Fruit fly (Drosophila melanogaster) whole organism, embryonic: Measurements from ENCODE around the gene Rrp45.

Source experiments
- Awh ChIP-seq: fragments of 200-800 bp; sonication (Bioruptor generic); IDR thresholded peaks from 2 replicates; pipeline ENCODE4, ENCODE4 v1.3.6; 2022; ENCODE audit warnings: missing biosample characterization, missing genetic modification characterization
- B-H1 ChIP-seq: fragments of 200-800 bp; sonication (Bioruptor generic); IDR thresholded peaks from 3 replicates; pipeline ENCODE4 v1.3.6; 2022; ENCODE audit warnings: missing biosample characterization, missing genetic modification characterization
- Bdp1 ChIP-seq: fragments of 200-800 bp; sonication (Bioruptor generic); optimal IDR thresholded peaks from 3 replicates; lab custom pipeline; 2016; ENCODE audit warnings: missing biosample characterization, missing genetic modification characterization
- CG10462 ChIP-seq: fragments of 200-800 bp; sonication (Bioruptor generic); optimal IDR thresholded peaks from 2 replicates; lab custom pipeline; 2016; ENCODE audit warnings: missing biosample characterization, missing genetic modification characterization
- CG1647 ChIP-seq: fragments of 200-800 bp; sonication (Bioruptor generic); optimal IDR thresholded peaks from 3 replicates; lab custom pipeline; 2016; ENCODE audit warnings: missing biosample characterization, missing genetic modification characterization
- CG16815 ChIP-seq: fragments of 200-800 bp; sonication (Bioruptor generic); optimal IDR thresholded peaks from 3 replicates; lab custom pipeline; 2017; ENCODE audit warnings: missing biosample characterization, mild to moderate bottlenecking, missing genetic modification characterization
- CG17186 ChIP-seq: fragments of 200-800 bp; sonication (Bioruptor generic); optimal IDR thresholded peaks from 3 replicates; lab custom pipeline; 2017; ENCODE audit warnings: missing biosample characterization, missing genetic modification reagents, missing genetic modification characterization
- CG17385 ChIP-seq: fragments of 200-800 bp; sonication (Bioruptor generic); optimal IDR thresholded peaks from 3 replicates; lab custom pipeline; 2018; ENCODE audit warnings: missing biosample characterization, mild to moderate bottlenecking, missing genetic modification characterization
- CG17568 ChIP-seq: fragments of 200-800 bp; sonication (Bioruptor generic); optimal IDR thresholded peaks from 2 replicates; lab custom pipeline; 2018; ENCODE audit warnings: missing biosample characterization, mild to moderate bottlenecking, missing genetic modification characterization, moderate library complexity
- CG18011 ChIP-seq: fragments of 200-800 bp; sonication (Bioruptor generic); optimal IDR thresholded peaks from 2 replicates; lab custom pipeline; 2017; ENCODE audit warnings: missing biosample characterization, missing genetic modification characterization, mild to moderate bottlenecking, moderate library complexity, missing genotype
- CG18262 ChIP-seq: fragments of 200-800 bp; optimal IDR thresholded peaks from 3 replicates; lab custom pipeline; 2019; ENCODE audit warnings: missing biosample characterization, mild to moderate bottlenecking, missing genetic modification characterization, moderate library complexity
- CG30403 ChIP-seq: fragments of 200-800 bp; sonication (Bioruptor generic); optimal IDR thresholded peaks from 3 replicates; lab custom pipeline; 2016; ENCODE audit warnings: missing biosample characterization, missing genetic modification characterization
- CG31441 ChIP-seq: fragments of 200-800 bp; sonication (Bioruptor generic); IDR thresholded peaks from 2 replicates; pipeline ENCODE4 v1.3.6; 2022; ENCODE audit warnings: missing biosample characterization, missing genetic modification characterization
- CG4424 ChIP-seq: fragments of 200-800 bp; sonication (Bioruptor generic); optimal IDR thresholded peaks from 3 replicates; lab custom pipeline; 2016; ENCODE audit warnings: missing biosample characterization, missing genetic modification characterization
- CG6272 ChIP-seq: fragments of 200-800 bp; sonication (Bioruptor generic); IDR thresholded peaks from 2 replicates; pipeline ENCODE4 v1.3.6; 2022; ENCODE audit warnings: missing biosample characterization, missing genetic modification characterization
- CG8089 ChIP-seq: fragments of 200-800 bp; sonication (Bioruptor generic); optimal IDR thresholded peaks from 3 replicates; lab custom pipeline; 2016; ENCODE audit warnings: missing biosample characterization, missing genetic modification characterization
- ERR ChIP-seq: fragments of 200-800 bp; sonication (Bioruptor generic); optimal IDR thresholded peaks from 2 replicates; lab custom pipeline; 2016; ENCODE audit warnings: missing biosample characterization, missing genetic modification characterization
- Elba2 ChIP-seq: fragments of 200-800 bp; sonication (Bioruptor generic); optimal IDR thresholded peaks from 3 replicates; lab custom pipeline; 2016; ENCODE audit warnings: missing biosample characterization, missing genetic modification characterization
- GATAe ChIP-seq: fragments of 200-800 bp; sonication (Bioruptor generic); conservative IDR thresholded peaks from 2 replicates; pipeline ENCODE4 v1.3.6; 2022; ENCODE audit warnings: missing biosample characterization, missing genetic modification characterization
- H15 ChIP-seq: fragments of 200-800 bp; sonication (Bioruptor generic); IDR thresholded peaks from 3 replicates; pipeline ENCODE4 v1.3.6; 2022; ENCODE audit warnings: missing biosample characterization, missing genetic modification characterization
- Hand ChIP-seq: fragments of 200-800 bp; sonication (Bioruptor generic); optimal IDR thresholded peaks from 2 replicates; lab custom pipeline; 2017; ENCODE audit warnings: mild to moderate bottlenecking, missing biosample characterization, missing genetic modification reagents, missing genetic modification characterization
- Hr3 ChIP-seq: fragments of 200-800 bp; sonication (Bioruptor generic); optimal IDR thresholded peaks from 3 replicates; lab custom pipeline; 2016; ENCODE audit warnings: missing biosample characterization, missing genetic modification characterization
- Hsf ChIP-seq: fragments of 200-800 bp; sonication (Bioruptor generic); optimal IDR thresholded peaks from 3 replicates; lab custom pipeline; 2016; ENCODE audit warnings: missing biosample characterization, missing genetic modification characterization
- NC2β ChIP-seq: fragments of 200-800 bp; sonication (Bioruptor generic); optimal IDR thresholded peaks from 2 replicates; lab custom pipeline; 2016; ENCODE audit warnings: missing biosample characterization, missing genetic modification characterization
- NFAT ChIP-seq: fragments of 200-800 bp; sonication (Bioruptor generic); IDR thresholded peaks from 2 replicates; pipeline ENCODE4 v1.3.6; 2022; ENCODE audit warnings: missing biosample characterization, missing genetic modification characterization
- NK7.1 ChIP-seq: fragments of 200-800 bp; sonication (Bioruptor generic); optimal IDR thresholded peaks from 3 replicates; lab custom pipeline; 2016; ENCODE audit warnings: missing biosample characterization, missing genetic modification characterization
- Nf-YC ChIP-seq: fragments of 200-800 bp; optimal IDR thresholded peaks from 3 replicates; lab custom pipeline; 2019; ENCODE audit warnings: missing biosample characterization, mild to moderate bottlenecking, missing genetic modification characterization, moderate library complexity
- NfI ChIP-seq: fragments of 200-800 bp; sonication (Bioruptor generic); optimal IDR thresholded peaks from 3 replicates; lab custom pipeline; 2018; ENCODE audit warnings: missing biosample characterization, mild to moderate bottlenecking, missing genetic modification characterization, moderate library complexity
- PHDP ChIP-seq: fragments of 200-800 bp; sonication (Bioruptor generic); optimal IDR thresholded peaks from 3 replicates; lab custom pipeline; 2018; ENCODE audit warnings: missing biosample characterization, mild to moderate bottlenecking, missing genetic modification characterization, moderate library complexity
- Sox100B ChIP-seq: fragments of 200-800 bp; sonication (Bioruptor generic); optimal IDR thresholded peaks from 3 replicates; lab custom pipeline; 2018; ENCODE audit warnings: missing biosample characterization, mild to moderate bottlenecking, missing genetic modification characterization
- bbx ChIP-seq: fragments of 200-800 bp; sonication (Bioruptor generic); IDR thresholded peaks from 2 replicates; pipeline ENCODE4 v1.3.6; 2022; ENCODE audit warnings: missing biosample characterization, missing genetic modification characterization; ENCODE audit not compliant: partially characterized antibody
- disco-r ChIP-seq: fragments of 200-800 bp; sonication (Bioruptor generic); optimal IDR thresholded peaks from 2 replicates; lab custom pipeline; 2016; ENCODE audit warnings: missing biosample characterization, missing genetic modification characterization
- dysf ChIP-seq: fragments of 200-800 bp; sonication (Bioruptor generic); IDR thresholded peaks from 3 replicates; pipeline ENCODE4 v1.3.6; 2022; ENCODE audit warnings: missing biosample characterization, missing genetic modification characterization
- fd102C ChIP-seq: fragments of 200-800 bp; sonication (Bioruptor generic); optimal IDR thresholded peaks from 2 replicates; lab custom pipeline; 2018; ENCODE audit warnings: missing biosample characterization, mild to moderate bottlenecking, missing genetic modification characterization, moderate library complexity
- fd64A ChIP-seq: fragments of 200-800 bp; sonication (Bioruptor generic); optimal IDR thresholded peaks from 3 replicates; lab custom pipeline; 2018; ENCODE audit warnings: missing biosample characterization, mild to moderate bottlenecking, missing genetic modification characterization
- fd96Cb ChIP-seq: fragments of 200-800 bp; sonication (Bioruptor generic); optimal IDR thresholded peaks from 2 replicates; lab custom pipeline; 2018; ENCODE audit warnings: missing biosample characterization, mild to moderate bottlenecking, missing genetic modification characterization, moderate library complexity
- fru ChIP-seq: fragments of >200 bp; optimal IDR thresholded peaks from 2 replicates; lab custom pipeline; 2017
- grau ChIP-seq: fragments of 200-800 bp; optimal IDR thresholded peaks from 3 replicates; lab custom pipeline; 2019; ENCODE audit warnings: missing biosample characterization, mild to moderate bottlenecking, missing genetic modification characterization, moderate library complexity
- hkb ChIP-seq, 2 experiments: fragments of 200-800 bp in 1 of 2; fragments of >200 bp in 1 of 2; sonication (Bioruptor generic) in 1 of 2; IDR thresholded peaks in 1 of 2; optimal IDR thresholded peaks in 1 of 2; 2 replicates each; pipeline versions ENCODE4 v1.3.6 to Lab custom; 2017 to 2022; ENCODE audit warnings: missing biosample characterization in 1 of 2, missing genetic modification characterization in 1 of 2
- hth ChIP-seq: fragments of >200 bp; optimal IDR thresholded peaks from 2 replicates; lab custom pipeline; 2017; ENCODE audit warnings: inconsistent platforms
- ind ChIP-seq: fragments of 200-800 bp; sonication (Bioruptor generic); optimal IDR thresholded peaks from 3 replicates; lab custom pipeline; 2016; ENCODE audit warnings: missing biosample characterization, missing genetic modification characterization
- kay ChIP-seq: fragments of 200-800 bp; sonication (Bioruptor generic); optimal IDR thresholded peaks from 2 replicates; lab custom pipeline; 2016; ENCODE audit warnings: missing biosample characterization, missing genetic modification characterization
- p53 ChIP-seq: fragments of 200-800 bp; sonication (Bioruptor generic); optimal IDR thresholded peaks from 2 replicates; lab custom pipeline; 2016; ENCODE audit warnings: missing biosample characterization, missing genetic modification characterization
- pan ChIP-seq, 4 experiments: fragments of >200 bp in 3 of 4; fragments of 200-800 bp in 1 of 4; sonication (Bioruptor generic) in 1 of 4; optimal IDR thresholded peaks in 3 of 4; IDR thresholded peaks in 1 of 4; 2 replicates each; pipeline versions ENCODE4 v1.3.6 to Lab custom; 2017 to 2022; ENCODE audit warnings: missing biosample characterization in 2 of 4, missing genetic modification characterization in 2 of 4, mixed read lengths in 1 of 4
- run ChIP-seq: fragments of 200-800 bp; sonication (Bioruptor generic); optimal IDR thresholded peaks from 3 replicates; lab custom pipeline; 2018; ENCODE audit warnings: missing biosample characterization, mild to moderate bottlenecking, missing genetic modification characterization
- seq ChIP-seq: fragments of 200-800 bp; sonication (Bioruptor generic); IDR thresholded peaks from 2 replicates; pipeline ENCODE4 v1.3.6; 2022; ENCODE audit warnings: missing biosample characterization, missing genetic modification characterization
- sima ChIP-seq: fragments of 200-800 bp; sonication (Bioruptor generic); optimal IDR thresholded peaks from 2 replicates; lab custom pipeline; 2016; ENCODE audit warnings: missing biosample characterization, missing genetic modification characterization
- sob ChIP-seq: fragments of 200-800 bp; sonication (Bioruptor generic); IDR thresholded peaks from 2 replicates; pipeline ENCODE4 v1.3.6; 2022; ENCODE audit warnings: missing biosample characterization, missing genetic modification characterization
- stc ChIP-seq: fragments of 200-800 bp; sonication (Bioruptor generic); IDR thresholded peaks from 2 replicates; pipeline ENCODE4 v1.3.6; 2022; ENCODE audit warnings: missing biosample characterization, missing genetic modification characterization

The Rrp45 gene

dm6 chrX:16813226-16813625 is 22.2 kb upstream of the Rrp45 start (continued):
- TF ChIP-seq Awh (GFP tag; lab: Robert Waterston, UW) = 0 out of 2 replicates have a peak, but pooled peaks have one; percentile 15
- peak; percentile 5 for TF ChIP-seq ind (GFP tag; lab: Kevin White, UChicago)
- peak; percentile 36 for TF ChIP-seq fd96Cb (tag; lab: Kevin White, UChicago)
- peak; percentile 21 for TF ChIP-seq CG17385 (GFP tag; lab: Kevin White, UChicago)
- peak; percentile 13 for TF ChIP-seq CG30403 (GFP tag; lab: Kevin White, UChicago)
- TF ChIP-seq Hr3 (GFP tag; lab: Kevin White, UChicago) = peak; percentile 17
- peak; percentile 21 for TF ChIP-seq PHDP
- TF ChIP-seq stc = no peak
- 0 out of 2 replicates have a peak, but pooled peaks have one; percentile 15 for TF ChIP-seq seq
- peak; percentile 48 for TF ChIP-seq Sox100B (GFP tag; lab: Kevin White, UChicago)
- TF ChIP-seq CG6272 (GFP tag; lab: Robert Waterston, UW) = no peak
- TF ChIP-seq grau (tag; lab: Kevin White, UChicago) = peak; percentile 35
- TF ChIP-seq hkb (optimal IDR thresholded peaks at IDR 0.05; lab: Kevin White, UChicago) = no peak
- TF ChIP-seq hkb (GFP tag; IDR thresholded peaks at IDR 0.05; lab: Robert Waterston, UW) = peak; percentile 32; the same call in 1 of the 2 replicates
- TF ChIP-seq CG31441 (GFP tag; lab: Robert Waterston, UW) = peak; percentile 46; the same call in 1 of the 2 replicates
- TF ChIP-seq pan (optimal IDR thresholded peaks at IDR 0.05; lab: Kevin White, UChicago) = no peak
- peak in 1 of 2 experiments; percentile 39 for TF ChIP-seq pan (GFP tag; optimal IDR thresholded peaks at IDR 0.05 in 1 of 2, IDR thresholded peaks at IDR 0.05 in 1 of 2)
- TF ChIP-seq, all 482 proteins: peak for 65

- TF ChIP-seq GATAe (GFP tag; lab: Robert Waterston, UW) = no peak
- peak; percentile 10 for TF ChIP-seq p53 (GFP tag; lab: Kevin White, UChicago)
- TF ChIP-seq CG4424 (GFP tag; lab: Kevin White, UChicago) = peak; percentile 89
- no peak for TF ChIP-seq fd102C
- TF ChIP-seq Nf-YC (tag; lab: Kevin White, UChicago) = peak; percentile 80
- TF ChIP-seq fru (lab: Kevin White, UChicago) = no peak
- TF ChIP-seq NfI (GFP tag; lab: Kevin White, UChicago) = peak; percentile 91
- TF ChIP-seq CG16815 (GFP tag; lab: Kevin White, UChicago) = peak; percentile 63
- peak; percentile 83 for TF ChIP-seq NK7.1 (GFP tag; lab: Kevin White, UChicago)
- TF ChIP-seq disco-r (GFP tag; lab: Kevin White, UChicago) = peak; percentile 61
- peak; percentile 66 for TF ChIP-seq NC2β
- TF ChIP-seq Hand = peak; percentile 67
- no peak for TF ChIP-seq hkb (optimal IDR thresholded peaks at IDR 0.05; lab: Kevin White, UChicago)
- peak; percentile 92 for TF ChIP-seq hkb (GFP tag; IDR thresholded peaks at IDR 0.05; lab: Robert Waterston, UW)
- peak; percentile 75 for TF ChIP-seq CG17568 (GFP tag; lab: Kevin White, UChicago)
- peak; percentile 72; the same call in 1 of the 2 replicates for TF ChIP-seq NFAT (GFP tag; lab: Robert Waterston, UW)
- TF ChIP-seq Elba2 (GFP tag; lab: Kevin White, UChicago) = no peak
- TF ChIP-seq B-H1 (GFP tag; lab: Robert Waterston, UW) = peak; percentile 82
- peak; percentile 87 for TF ChIP-seq stc
- peak; percentile 65 for TF ChIP-seq Bdp1
- peak; percentile 37 for TF ChIP-seq CG17186 (GFP tag; lab: Kevin White, UChicago)
- TF ChIP-seq H15 (GFP tag; lab: Robert Waterston, UW) = peak; percentile 85
- no peak for TF ChIP-seq hth (lab: Kevin White, UChicago)
- TF ChIP-seq sob (GFP tag; lab: Robert Waterston, UW) = peak; percentile 89
- peak; percentile 86 for TF ChIP-seq Hsf (GFP tag; lab: Kevin White, UChicago)
- TF ChIP-seq run (tag; lab: Kevin White, UChicago) = peak; percentile 77
- peak; percentile 74 for TF ChIP-seq kay (GFP tag; lab: Kevin White, UChicago)
- TF ChIP-seq CG18262 (tag; lab: Kevin White, UChicago) = peak; percentile 87
- peak; percentile 94 for TF ChIP-seq dysf
- TF ChIP-seq CG1647 (GFP tag; lab: Kevin White, UChicago) = peak; percentile 86
- TF ChIP-seq bbx = no peak
- peak; percentile 82 for TF ChIP-seq fd64A
- peak; percentile 68 for TF ChIP-seq sima
- peak; percentile 74 for TF ChIP-seq ERR (GFP tag; lab: Kevin White, UChicago)
- TF ChIP-seq CG8089 (GFP tag; lab: Kevin White, UChicago) = peak; percentile 84
- peak; percentile 52 for TF ChIP-seq CG18011 (GFP tag; lab: Kevin White, UChicago)
- peak; percentile 53 for TF ChIP-seq CG10462 (GFP tag; lab: Kevin White, UChicago)
Measured at dm6 chrX:16811213-16811749, 20.2 kb upstream of the Rrp45 start, which contains the start of gene CG4829. CG4829 (plus strand) TSS chrX:16811699.
